Worm (Caenorhabditis elegans) whole organism, L1 larva: ENCODE results near the gene unc-10.

Source experiments
- C34B4.2 ChIP-seq: sonication (generic microtip); optimal IDR thresholded peaks from 2 replicates; lab custom pipeline; 2017; ENCODE audit warnings: mild to moderate bottlenecking, missing genetic modification characterization, missing compliant biosample characterization
- F16B12.6 ChIP-seq: fragments of 150-350 bp; optimal IDR thresholded peaks from 2 replicates; lab custom pipeline; 2014; ENCODE audit warnings: missing biosample characterization, missing genetic modification characterization
- alr-1 ChIP-seq: fragments of 200-800 bp; sonication (Bioruptor generic); optimal IDR thresholded peaks from 2 replicates; lab custom pipeline; 2018; ENCODE audit warnings: borderline replicate concordance, mild to moderate bottlenecking, missing genetic modification characterization, missing compliant biosample characterization
- aly-2 ChIP-seq: fragments of 150-350 bp; optimal IDR thresholded peaks from 2 replicates; lab custom pipeline; 2014; ENCODE audit warnings: missing biosample characterization, missing genetic modification characterization
- ama-1 ChIP-seq: fragments of 150-350 bp; optimal IDR thresholded peaks from 2 replicates; lab custom pipeline; 2014
- blmp-1 ChIP-seq: fragments of 150-350 bp; optimal IDR thresholded peaks from 2 replicates; lab custom pipeline; 2014; ENCODE audit warnings: missing biosample characterization, missing genetic modification characterization
- ceh-63 ChIP-seq: fragments of 200-800 bp; sonication (Bioruptor generic); optimal IDR thresholded peaks from 2 replicates; lab custom pipeline; 2018; ENCODE audit warnings: mild to moderate bottlenecking, missing genetic modification characterization, missing compliant biosample characterization
- ceh-88 ChIP-seq: fragments of 200-800 bp; sonication (Bioruptor generic); IDR thresholded peaks from 2 replicates; pipeline ENCODE4 v1.3.6; 2022; ENCODE audit warnings: missing genetic modification characterization, missing compliant biosample characterization
- ces-1 ChIP-seq: fragments of 150-350 bp; optimal IDR thresholded peaks from 2 replicates; lab custom pipeline; 2014; ENCODE audit warnings: missing biosample characterization, missing genetic modification reagents, missing genetic modification characterization
- dsc-1 ChIP-seq: sonication (generic microtip); optimal IDR thresholded peaks from 2 replicates; lab custom pipeline; 2016; ENCODE audit warnings: mild to moderate bottlenecking, missing genetic modification characterization, missing compliant biosample characterization
- efl-1 ChIP-seq, 4 experiments: fragments of 150-350 bp; optimal IDR thresholded peaks in 3 of 4; peaks in 1 of 4; 1 replicate in 1 of 4; 2 replicates in 3 of 4; lab custom pipeline; 2014; ENCODE audit warnings: missing biosample characterization in 2 of 4, missing genetic modification characterization in 2 of 4, missing genetic modification reagents in 2 of 4
- efl-3 ChIP-seq: fragments of 200-800 bp; sonication (Bioruptor generic); optimal IDR thresholded peaks from 2 replicates; lab custom pipeline; 2018; ENCODE audit warnings: mild to moderate bottlenecking, missing genetic modification characterization, missing compliant biosample characterization
- egl-27 ChIP-seq, 2 experiments: fragments of 150-350 bp in 1 of 2; sonication (generic microtip); optimal IDR thresholded peaks; 3 replicates each; lab custom pipeline; 2017 to 2018; ENCODE audit warnings: missing biosample characterization in 2 of 2, missing genetic modification characterization in 2 of 2, missing genetic modification reagents in 2 of 2
- fos-1 ChIP-seq: fragments of 150-350 bp; optimal IDR thresholded peaks from 2 replicates; lab custom pipeline; 2014; ENCODE audit warnings: missing biosample characterization, missing genetic modification characterization
- grh-1 ChIP-seq: fragments of 200-800 bp; sonication (Bioruptor generic); IDR thresholded peaks from 2 replicates; pipeline ENCODE4 v1.3.6; 2022; ENCODE audit warnings: missing genetic modification reagents, missing genetic modification characterization, missing compliant biosample characterization
- hlh-17 ChIP-seq: fragments of 200-800 bp; sonication (Bioruptor generic); optimal IDR thresholded peaks from 2 replicates; lab custom pipeline; 2018; ENCODE audit warnings: missing genetic modification characterization, mild to moderate bottlenecking, missing compliant biosample characterization, moderate library complexity, borderline replicate concordance
- hlh-4 ChIP-seq: sonication (generic microtip); optimal IDR thresholded peaks from 2 replicates; lab custom pipeline; 2016; ENCODE audit warnings: mild to moderate bottlenecking, missing genetic modification characterization, missing compliant biosample characterization
- irx-1 ChIP-seq: sonication (generic microtip); optimal IDR thresholded peaks from 2 replicates; lab custom pipeline; 2016; ENCODE audit warnings: missing genetic modification characterization, missing compliant biosample characterization
- isw-1 ChIP-seq: fragments of 200-800 bp; sonication (Bioruptor generic); IDR thresholded peaks from 2 replicates; pipeline ENCODE4 v1.3.6; 2022; ENCODE audit warnings: missing genetic modification characterization, missing compliant biosample characterization
- jun-1 ChIP-seq: fragments of 150-350 bp; optimal IDR thresholded peaks from 2 replicates; lab custom pipeline; 2014; ENCODE audit warnings: missing biosample characterization, missing genetic modification reagents, missing genetic modification characterization
- lin-13 ChIP-seq: fragments of 150-350 bp; optimal IDR thresholded peaks from 2 replicates; lab custom pipeline; 2014; ENCODE audit warnings: missing biosample characterization, missing genetic modification reagents, missing genetic modification characterization
- lin-15B ChIP-seq: fragments of 150-350 bp; sonication (generic microtip); optimal IDR thresholded peaks from 3 replicates; lab custom pipeline; 2014; ENCODE audit warnings: missing biosample characterization, missing genetic modification characterization
- lin-35 ChIP-seq, 2 experiments: fragments of 150-350 bp; optimal IDR thresholded peaks; 2 replicates each; lab custom pipeline; 2014; ENCODE audit warnings: missing biosample characterization in 2 of 2, missing genetic modification characterization in 2 of 2, missing genetic modification reagents in 2 of 2
- lir-3 ChIP-seq: sonication (generic microtip); optimal IDR thresholded peaks from 2 replicates; lab custom pipeline; 2016; ENCODE audit warnings: mild to moderate bottlenecking, missing genetic modification characterization, moderate library complexity, missing compliant biosample characterization; ENCODE audit not compliant: poor library complexity
- lsy-2 ChIP-seq, 2 experiments: fragments of 150-350 bp; optimal IDR thresholded peaks; 2 replicates each; lab custom pipeline; 2014; ENCODE audit warnings: missing biosample characterization in 2 of 2, missing genetic modification characterization in 2 of 2
- mab-9 ChIP-seq: fragments of 200-800 bp; sonication (Bioruptor generic); IDR thresholded peaks from 2 replicates; pipeline ENCODE4 v1.3.6; 2022; ENCODE audit warnings: missing genetic modification reagents, missing genetic modification characterization, missing compliant biosample characterization
- mef-2 ChIP-seq: fragments of 150-350 bp; optimal IDR thresholded peaks from 2 replicates; lab custom pipeline; 2014; ENCODE audit warnings: missing biosample characterization, missing genetic modification characterization
- mep-1 ChIP-seq: fragments of 150-350 bp; optimal IDR thresholded peaks from 2 replicates; lab custom pipeline; 2014; ENCODE audit warnings: missing biosample characterization, missing genetic modification characterization
- nhr-11 ChIP-seq: fragments of 150-350 bp; optimal IDR thresholded peaks from 2 replicates; lab custom pipeline; 2014; ENCODE audit warnings: missing biosample characterization, missing genetic modification characterization
- nhr-12 ChIP-seq: sonication (generic microtip); optimal IDR thresholded peaks from 2 replicates; lab custom pipeline; 2017; ENCODE audit warnings: missing biosample characterization, missing genetic modification characterization
- nhr-20 ChIP-seq: sonication (generic microtip); optimal IDR thresholded peaks from 2 replicates; lab custom pipeline; 2016; ENCODE audit warnings: mild to moderate bottlenecking, missing genetic modification characterization, missing compliant biosample characterization
- nhr-237 ChIP-seq: fragments of 150-350 bp; optimal IDR thresholded peaks from 2 replicates; lab custom pipeline; 2014; ENCODE audit warnings: missing biosample characterization, missing genetic modification characterization
- nhr-28 ChIP-seq: fragments of 150-350 bp; optimal IDR thresholded peaks from 2 replicates; lab custom pipeline; 2014; ENCODE audit warnings: missing biosample characterization, missing genetic modification characterization
- nhr-47 ChIP-seq: sonication (generic microtip); optimal IDR thresholded peaks from 2 replicates; lab custom pipeline; 2016; ENCODE audit warnings: mild to moderate bottlenecking, missing genetic modification characterization, moderate library complexity, missing compliant biosample characterization
- nhr-71 ChIP-seq: sonication (generic microtip); optimal IDR thresholded peaks from 2 replicates; lab custom pipeline; 2016; ENCODE audit warnings: mild to moderate bottlenecking, missing genetic modification characterization, moderate library complexity, missing compliant biosample characterization
- nhr-85 ChIP-seq: sonication (generic microtip); peaks from one replicate; lab custom pipeline; 2016; ENCODE audit warnings: missing genetic modification characterization, inconsistent platforms, missing compliant biosample characterization
- nhr-90 ChIP-seq: sonication (generic microtip); optimal IDR thresholded peaks from 2 replicates; lab custom pipeline; 2016; ENCODE audit warnings: mild to moderate bottlenecking, missing genetic modification characterization, missing compliant biosample characterization; ENCODE audit not compliant: poor library complexity
- pag-3 ChIP-seq: sonication (generic microtip); optimal IDR thresholded peaks from 2 replicates; lab custom pipeline; 2017; ENCODE audit warnings: missing genetic modification characterization, mild to moderate bottlenecking, missing compliant biosample characterization, antibody characterized with exemption, borderline replicate concordance; ENCODE audit not compliant: insufficient read depth
- pax-3 ChIP-seq: fragments of 200-800 bp; sonication (Bioruptor generic); optimal IDR thresholded peaks from 2 replicates; lab custom pipeline; 2018; ENCODE audit warnings: mild to moderate bottlenecking, missing genetic modification characterization, moderate library complexity, missing compliant biosample characterization
- pqm-1 ChIP-seq: sonication (generic microtip); optimal IDR thresholded peaks from 3 replicates; lab custom pipeline; 2017; ENCODE audit warnings: missing biosample characterization, missing genetic modification characterization
- snpc-4 ChIP-seq: fragments of 150-350 bp; optimal IDR thresholded peaks from 2 replicates; lab custom pipeline; 2014; ENCODE audit warnings: missing biosample characterization, missing genetic modification characterization
- snu-23 ChIP-seq: sonication (generic microtip); optimal IDR thresholded peaks from 2 replicates; lab custom pipeline; 2016; ENCODE audit warnings: missing genetic modification characterization, missing compliant biosample characterization
- sox-4 ChIP-seq: sonication (generic microtip); optimal IDR thresholded peaks from 2 replicates; lab custom pipeline; 2016; ENCODE audit warnings: missing genetic modification characterization, missing compliant biosample characterization
- sup-37 ChIP-seq: fragments of 200-800 bp; sonication (Bioruptor generic); optimal IDR thresholded peaks from 2 replicates; lab custom pipeline; 2018; ENCODE audit warnings: mild to moderate bottlenecking, missing genetic modification characterization, missing compliant biosample characterization
- swsn-7 ChIP-seq: sonication (generic microtip); optimal IDR thresholded peaks from 2 replicates; lab custom pipeline; 2016; ENCODE audit warnings: missing genetic modification characterization, missing compliant biosample characterization
- tbx-2 ChIP-seq: sonication (generic microtip); optimal IDR thresholded peaks from 2 replicates; lab custom pipeline; 2016; ENCODE audit warnings: missing genetic modification characterization, missing compliant biosample characterization
- tlp-1 ChIP-seq: fragments of 150-350 bp; optimal IDR thresholded peaks from 2 replicates; lab custom pipeline; 2014; ENCODE audit warnings: missing biosample characterization, missing genetic modification characterization
- unc-62 ChIP-seq: fragments of 150-350 bp; optimal IDR thresholded peaks from 2 replicates; lab custom pipeline; 2014; ENCODE audit warnings: missing biosample characterization, missing genetic modification reagents, missing genetic modification characterization
- vab-15 ChIP-seq: sonication (generic microtip); optimal IDR thresholded peaks from 2 replicates; lab custom pipeline; 2017; ENCODE audit warnings: missing genotype, mild to moderate bottlenecking, missing genetic modification characterization, missing compliant biosample characterization
- xbp-1 ChIP-seq: sonication (generic microtip); optimal IDR thresholded peaks from 2 replicates; lab custom pipeline; 2016; ENCODE audit warnings: missing genetic modification characterization, missing compliant biosample characterization
- zip-4 ChIP-seq: fragments of 200-800 bp; sonication (Bioruptor generic); optimal IDR thresholded peaks from 2 replicates; lab custom pipeline; 2018; ENCODE audit warnings: mild to moderate bottlenecking, missing genetic modification characterization, moderate library complexity, missing compliant biosample characterization
- ztf-11 ChIP-seq, 2 experiments: sonication (generic microtip); optimal IDR thresholded peaks; 2 replicates each; lab custom pipeline; 2016 to 2017; ENCODE audit warnings: missing genetic modification characterization in 2 of 2, missing biosample characterization in 1 of 2, missing compliant biosample characterization in 1 of 2
- ztf-4 ChIP-seq: fragments of 150-350 bp; optimal IDR thresholded peaks from 2 replicates; lab custom pipeline; 2014; ENCODE audit warnings: missing biosample characterization, missing genetic modification characterization

unc-10 gene

DNA sequence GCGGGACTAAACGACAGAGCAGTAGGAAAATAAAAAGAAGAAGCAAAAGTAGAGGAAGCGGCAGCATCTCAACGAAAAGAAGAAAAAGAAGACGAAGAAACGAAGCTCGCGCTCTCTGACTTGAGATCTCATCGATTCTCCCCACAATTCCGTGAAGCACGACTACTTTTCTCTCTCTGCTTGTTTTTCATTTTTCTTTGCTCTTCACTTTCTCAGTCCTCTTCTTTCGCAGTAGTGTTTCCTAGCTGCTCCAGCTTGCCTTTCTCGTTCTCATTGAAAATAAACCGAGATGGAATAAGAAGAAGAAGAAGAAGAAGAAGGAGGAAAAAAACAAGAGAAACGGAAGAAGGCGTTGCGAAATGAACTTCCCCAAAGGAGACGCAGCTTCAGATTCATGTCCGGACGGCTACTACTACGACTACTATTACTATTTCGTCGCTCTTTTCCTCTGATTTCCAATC lies 4.6 kb upstream of the unc-10 start:
- TF ChIP-seq lsy-2 (tag; optimal IDR thresholded peaks at IDR 0.05; lab: Kevin White, UChicago) = peak; percentile 16 to 63
- TF ChIP-seq nhr-47 (tag; lab: Kevin White, UChicago) = peak; percentile 59
- TF ChIP-seq pag-3 (tag; lab: Kevin White, UChicago) = no peak
- no peak for TF ChIP-seq jun-1 (tag; lab: Kevin White, UChicago)
- no peak for TF ChIP-seq ztf-4 (tag; lab: Kevin White, UChicago)
- no peak for TF ChIP-seq efl-3 (GFP tag; lab: Kevin White, UChicago)
- TF ChIP-seq snu-23 = peak; percentile 31
- TF ChIP-seq nhr-11 (tag; lab: Kevin White, UChicago) = no peak
- no peak for TF ChIP-seq lin-15B (tag; lab: Kevin White, UChicago)
- TF ChIP-seq dsc-1 = peak; percentile 44
- TF ChIP-seq nhr-237 (tag; lab: Kevin White, UChicago) = no peak
- TF ChIP-seq lin-35 (GFP tag; optimal IDR thresholded peaks at IDR 0.05; lab: Kevin White, UChicago) = peak in 1 of 2 experiments; percentile 4
- no peak for TF ChIP-seq nhr-90 (tag; lab: Kevin White, UChicago)
- TF ChIP-seq swsn-7 (tag; lab: Kevin White, UChicago) = peak; percentile 48
- TF ChIP-seq snpc-4 (tag; lab: Kevin White, UChicago) = no peak
- no peak for TF ChIP-seq ceh-63
- TF ChIP-seq fos-1 (tag; lab: Kevin White, UChicago) = peak; percentile 7
- peak; percentile 33; the same call in 1 of the 2 replicates for TF ChIP-seq isw-1 (GFP tag; lab: Robert Waterston, UW)
- no peak for TF ChIP-seq vab-15 (tag; lab: Kevin White, UChicago)
- TF ChIP-seq unc-62 (GFP tag; lab: Kevin White, UChicago) = no peak
- no peak for TF ChIP-seq irx-1
- TF ChIP-seq mab-9 (GFP tag; lab: Robert Waterston, UW) = no peak
- TF ChIP-seq ama-1 (lab: Kevin White, UChicago) = no peak
- no peak for TF ChIP-seq lir-3 (tag; lab: Kevin White, UChicago)
- peak; percentile 62 for TF ChIP-seq nhr-71 (tag; lab: Kevin White, UChicago)
- TF ChIP-seq mep-1 (tag; lab: Kevin White, UChicago) = peak; percentile 41
- TF ChIP-seq blmp-1 (tag; lab: Kevin White, UChicago) = no peak
- TF ChIP-seq sup-37 (GFP tag; lab: Kevin White, UChicago) = no peak
- no peak for TF ChIP-seq pqm-1 (tag; lab: Kevin White, UChicago)
- TF ChIP-seq egl-27 (tag; optimal IDR thresholded peaks at IDR 0.05; lab: Kevin White, UChicago) = no peak
- TF ChIP-seq ces-1 (GFP tag; lab: Kevin White, UChicago) = no peak
- no peak for TF ChIP-seq nhr-12 (tag; lab: Kevin White, UChicago)
- TF ChIP-seq tlp-1 = no peak
- no peak for TF ChIP-seq nhr-85 (tag; lab: Kevin White, UChicago)
- no peak for TF ChIP-seq grh-1 (GFP tag; lab: Robert Waterston, UW)
- TF ChIP-seq zip-4 (GFP tag; lab: Kevin White, UChicago) = no peak
- TF ChIP-seq F16B12.6 = no peak
- no peak for TF ChIP-seq alr-1
- no peak for TF ChIP-seq pax-3 (tag; lab: Kevin White, UChicago)
- TF ChIP-seq efl-1 (optimal IDR thresholded peaks at IDR 0.05; lab: Kevin White, UChicago) = peak; percentile 19 to 21
- TF ChIP-seq efl-1 (GFP tag; optimal IDR thresholded peaks at IDR 0.05 in 1 of 2; lab: Kevin White, UChicago) = no peak
- peak; percentile 29 for TF ChIP-seq xbp-1 (tag; lab: Kevin White, UChicago)
- TF ChIP-seq nhr-20 (tag; lab: Kevin White, UChicago) = peak; percentile 9
- TF ChIP-seq hlh-17 (GFP tag; lab: Kevin White, UChicago) = no peak
- TF ChIP-seq aly-2 (tag; lab: Kevin White, UChicago) = no peak
- TF ChIP-seq sox-4 (tag; lab: Kevin White, UChicago) = no peak
- TF ChIP-seq ceh-88 (GFP tag; lab: Robert Waterston, UW) = no peak
- no peak for TF ChIP-seq nhr-28 (tag; lab: Kevin White, UChicago)
- no peak for TF ChIP-seq C34B4.2 (tag; lab: Kevin White, UChicago)
- no peak for TF ChIP-seq hlh-4 (tag; lab: Kevin White, UChicago)
- no peak for TF ChIP-seq lin-13 (GFP tag; lab: Kevin White, UChicago)
- peak; percentile 67 for TF ChIP-seq tbx-2 (tag; lab: Kevin White, UChicago)
- no peak for TF ChIP-seq mef-2
- no peak for TF ChIP-seq ztf-11 (tag; optimal IDR thresholded peaks at IDR 0.05; lab: Kevin White, UChicago)
